Worm (Caenorhabditis elegans) whole organism, L1 larva: Measurements from ENCODE around the gene Y53F4B.62.
A peak's percentile ranks its signal among the peaks of the same experiment; 100 is the strongest.

Source experiments
- C34B4.2 ChIP-seq: sonication (generic microtip); optimal IDR thresholded peaks from 2 replicates; lab custom pipeline; 2017; ENCODE audit warnings: mild to moderate bottlenecking, missing genetic modification characterization, missing compliant biosample characterization
- aha-1 ChIP-seq: fragments of 150-350 bp; optimal IDR thresholded peaks from 2 replicates; lab custom pipeline; 2014; ENCODE audit warnings: missing biosample characterization, missing genetic modification characterization
- alr-1 ChIP-seq: fragments of 200-800 bp; sonication (Bioruptor generic); optimal IDR thresholded peaks from 2 replicates; lab custom pipeline; 2018; ENCODE audit warnings: borderline replicate concordance, mild to moderate bottlenecking, missing genetic modification characterization, missing compliant biosample characterization
- aly-2 ChIP-seq: fragments of 150-350 bp; optimal IDR thresholded peaks from 2 replicates; lab custom pipeline; 2014; ENCODE audit warnings: missing biosample characterization, missing genetic modification characterization
- blmp-1 ChIP-seq: fragments of 150-350 bp; optimal IDR thresholded peaks from 2 replicates; lab custom pipeline; 2014; ENCODE audit warnings: missing biosample characterization, missing genetic modification characterization
- ceh-63 ChIP-seq: fragments of 200-800 bp; sonication (Bioruptor generic); optimal IDR thresholded peaks from 2 replicates; lab custom pipeline; 2018; ENCODE audit warnings: mild to moderate bottlenecking, missing genetic modification characterization, missing compliant biosample characterization
- ceh-8 ChIP-seq: fragments of 200-800 bp; sonication (Bioruptor generic); optimal IDR thresholded peaks from 2 replicates; lab custom pipeline; 2018; ENCODE audit warnings: mild to moderate bottlenecking, missing genetic modification characterization, moderate library complexity, missing compliant biosample characterization
- ceh-82 ChIP-seq, 3 experiments: fragments of 150-350 bp in 1 of 3; sonication (generic microtip) in 2 of 3; optimal IDR thresholded peaks; 2 replicates each; lab custom pipeline; 2014 to 2017; ENCODE audit warnings: missing biosample characterization in 3 of 3, missing genetic modification characterization in 3 of 3
- ceh-88 ChIP-seq: fragments of 200-800 bp; sonication (Bioruptor generic); IDR thresholded peaks from 2 replicates; pipeline ENCODE4 v1.3.6; 2022; ENCODE audit warnings: missing genetic modification characterization, missing compliant biosample characterization
- ceh-90 ChIP-seq: sonication (generic microtip); optimal IDR thresholded peaks from 2 replicates; lab custom pipeline; 2016; ENCODE audit warnings: missing genetic modification characterization, missing compliant biosample characterization
- ces-1 ChIP-seq: fragments of 150-350 bp; optimal IDR thresholded peaks from 2 replicates; lab custom pipeline; 2014; ENCODE audit warnings: missing biosample characterization, missing genetic modification reagents, missing genetic modification characterization
- dpl-1 ChIP-seq, 3 experiments: fragments of 150-350 bp in 2 of 3; sonication (generic microtip) in 1 of 3; optimal IDR thresholded peaks; 2 replicates each; lab custom pipeline; 2014 to 2017; ENCODE audit warnings: missing biosample characterization in 3 of 3, missing genetic modification characterization in 3 of 3, missing genetic modification reagents in 3 of 3
- dsc-1 ChIP-seq: sonication (generic microtip); optimal IDR thresholded peaks from 2 replicates; lab custom pipeline; 2016; ENCODE audit warnings: mild to moderate bottlenecking, missing genetic modification characterization, missing compliant biosample characterization
- efl-1 ChIP-seq, 4 experiments: fragments of 150-350 bp; optimal IDR thresholded peaks in 3 of 4; peaks in 1 of 4; 1 replicate in 1 of 4; 2 replicates in 3 of 4; lab custom pipeline; 2014; ENCODE audit warnings: missing biosample characterization in 2 of 4, missing genetic modification characterization in 2 of 4, missing genetic modification reagents in 2 of 4
- efl-3 ChIP-seq: fragments of 200-800 bp; sonication (Bioruptor generic); optimal IDR thresholded peaks from 2 replicates; lab custom pipeline; 2018; ENCODE audit warnings: mild to moderate bottlenecking, missing genetic modification characterization, missing compliant biosample characterization
- egl-27 ChIP-seq, 2 experiments: fragments of 150-350 bp in 1 of 2; sonication (generic microtip); optimal IDR thresholded peaks; 3 replicates each; lab custom pipeline; 2017 to 2018; ENCODE audit warnings: missing biosample characterization in 2 of 2, missing genetic modification characterization in 2 of 2, missing genetic modification reagents in 2 of 2
- elt-2 ChIP-seq: sonication (generic microtip); optimal IDR thresholded peaks from 2 replicates; lab custom pipeline; 2016; ENCODE audit warnings: missing genetic modification characterization, mild to moderate bottlenecking, inconsistent platforms, missing compliant biosample characterization, missing genetic modification reagents
- fkh-4 ChIP-seq: sonication (generic microtip); optimal IDR thresholded peaks from 2 replicates; lab custom pipeline; 2016; ENCODE audit warnings: missing compliant biosample characterization, missing genetic modification characterization, borderline replicate concordance
- fos-1 ChIP-seq: fragments of 150-350 bp; optimal IDR thresholded peaks from 2 replicates; lab custom pipeline; 2014; ENCODE audit warnings: missing biosample characterization, missing genetic modification characterization
- hlh-17 ChIP-seq: fragments of 200-800 bp; sonication (Bioruptor generic); optimal IDR thresholded peaks from 2 replicates; lab custom pipeline; 2018; ENCODE audit warnings: missing genetic modification characterization, mild to moderate bottlenecking, missing compliant biosample characterization, moderate library complexity, borderline replicate concordance
- hlh-4 ChIP-seq: sonication (generic microtip); optimal IDR thresholded peaks from 2 replicates; lab custom pipeline; 2016; ENCODE audit warnings: mild to moderate bottlenecking, missing genetic modification characterization, missing compliant biosample characterization
- hpl-2 ChIP-seq: fragments of 150-350 bp; optimal IDR thresholded peaks from 2 replicates; lab custom pipeline; 2014; ENCODE audit warnings: missing biosample characterization, missing genetic modification reagents, missing genetic modification characterization
- irx-1 ChIP-seq: sonication (generic microtip); optimal IDR thresholded peaks from 2 replicates; lab custom pipeline; 2016; ENCODE audit warnings: missing genetic modification characterization, missing compliant biosample characterization
- isw-1 ChIP-seq: fragments of 200-800 bp; sonication (Bioruptor generic); IDR thresholded peaks from 2 replicates; pipeline ENCODE4 v1.3.6; 2022; ENCODE audit warnings: missing genetic modification characterization, missing compliant biosample characterization
- lin-13 ChIP-seq: fragments of 150-350 bp; optimal IDR thresholded peaks from 2 replicates; lab custom pipeline; 2014; ENCODE audit warnings: missing biosample characterization, missing genetic modification reagents, missing genetic modification characterization
- lin-15B ChIP-seq: fragments of 150-350 bp; sonication (generic microtip); optimal IDR thresholded peaks from 3 replicates; lab custom pipeline; 2014; ENCODE audit warnings: missing biosample characterization, missing genetic modification characterization
- lin-39 ChIP-seq: fragments of 150-350 bp; optimal IDR thresholded peaks from 2 replicates; lab custom pipeline; 2014; ENCODE audit warnings: missing biosample characterization, missing genetic modification reagents, missing genetic modification characterization
- lir-3 ChIP-seq: sonication (generic microtip); optimal IDR thresholded peaks from 2 replicates; lab custom pipeline; 2016; ENCODE audit warnings: mild to moderate bottlenecking, missing genetic modification characterization, moderate library complexity, missing compliant biosample characterization; ENCODE audit not compliant: poor library complexity
- lsy-2 ChIP-seq, 2 experiments: fragments of 150-350 bp; optimal IDR thresholded peaks; 2 replicates each; lab custom pipeline; 2014; ENCODE audit warnings: missing biosample characterization in 2 of 2, missing genetic modification characterization in 2 of 2
- mab-9 ChIP-seq: fragments of 200-800 bp; sonication (Bioruptor generic); IDR thresholded peaks from 2 replicates; pipeline ENCODE4 v1.3.6; 2022; ENCODE audit warnings: missing genetic modification reagents, missing genetic modification characterization, missing compliant biosample characterization
- mdl-1 ChIP-seq, 2 experiments: fragments of 150-350 bp; optimal IDR thresholded peaks; 2 replicates each; lab custom pipeline; 2014 to 2017; ENCODE audit warnings: missing biosample characterization in 2 of 2, missing genetic modification characterization in 2 of 2, inconsistent platforms in 1 of 2
- mef-2 ChIP-seq: fragments of 150-350 bp; optimal IDR thresholded peaks from 2 replicates; lab custom pipeline; 2014; ENCODE audit warnings: missing biosample characterization, missing genetic modification characterization
- nhr-11 ChIP-seq: fragments of 150-350 bp; optimal IDR thresholded peaks from 2 replicates; lab custom pipeline; 2014; ENCODE audit warnings: missing biosample characterization, missing genetic modification characterization
- nhr-12 ChIP-seq: sonication (generic microtip); optimal IDR thresholded peaks from 2 replicates; lab custom pipeline; 2017; ENCODE audit warnings: missing biosample characterization, missing genetic modification characterization
- nhr-20 ChIP-seq: sonication (generic microtip); optimal IDR thresholded peaks from 2 replicates; lab custom pipeline; 2016; ENCODE audit warnings: mild to moderate bottlenecking, missing genetic modification characterization, missing compliant biosample characterization
- nhr-237 ChIP-seq: fragments of 150-350 bp; optimal IDR thresholded peaks from 2 replicates; lab custom pipeline; 2014; ENCODE audit warnings: missing biosample characterization, missing genetic modification characterization
- nhr-28 ChIP-seq: fragments of 150-350 bp; optimal IDR thresholded peaks from 2 replicates; lab custom pipeline; 2014; ENCODE audit warnings: missing biosample characterization, missing genetic modification characterization
- nhr-76 ChIP-seq: sonication (generic microtip); optimal IDR thresholded peaks from 2 replicates; lab custom pipeline; 2017; ENCODE audit warnings: missing biosample characterization, missing genetic modification characterization
- nhr-90 ChIP-seq: sonication (generic microtip); optimal IDR thresholded peaks from 2 replicates; lab custom pipeline; 2016; ENCODE audit warnings: mild to moderate bottlenecking, missing genetic modification characterization, missing compliant biosample characterization; ENCODE audit not compliant: poor library complexity
- pag-3 ChIP-seq: sonication (generic microtip); optimal IDR thresholded peaks from 2 replicates; lab custom pipeline; 2017; ENCODE audit warnings: missing genetic modification characterization, mild to moderate bottlenecking, missing compliant biosample characterization, antibody characterized with exemption, borderline replicate concordance; ENCODE audit not compliant: insufficient read depth
- pqm-1 ChIP-seq: sonication (generic microtip); optimal IDR thresholded peaks from 3 replicates; lab custom pipeline; 2017; ENCODE audit warnings: missing biosample characterization, missing genetic modification characterization
- rnt-1 ChIP-seq: sonication (generic microtip); optimal IDR thresholded peaks from 2 replicates; lab custom pipeline; 2016; ENCODE audit warnings: mild to moderate bottlenecking, missing genetic modification characterization, moderate library complexity, missing compliant biosample characterization
- snu-23 ChIP-seq: sonication (generic microtip); optimal IDR thresholded peaks from 2 replicates; lab custom pipeline; 2016; ENCODE audit warnings: missing genetic modification characterization, missing compliant biosample characterization
- sox-4 ChIP-seq: sonication (generic microtip); optimal IDR thresholded peaks from 2 replicates; lab custom pipeline; 2016; ENCODE audit warnings: missing genetic modification characterization, missing compliant biosample characterization
- sptf-1 ChIP-seq: fragments of 150-350 bp; optimal IDR thresholded peaks from 2 replicates; lab custom pipeline; 2014; ENCODE audit warnings: missing biosample characterization, missing genetic modification characterization
- sup-37 ChIP-seq: fragments of 200-800 bp; sonication (Bioruptor generic); optimal IDR thresholded peaks from 2 replicates; lab custom pipeline; 2018; ENCODE audit warnings: mild to moderate bottlenecking, missing genetic modification characterization, missing compliant biosample characterization
- swsn-7 ChIP-seq: sonication (generic microtip); optimal IDR thresholded peaks from 2 replicates; lab custom pipeline; 2016; ENCODE audit warnings: missing genetic modification characterization, missing compliant biosample characterization
- unc-130 ChIP-seq: fragments of 150-350 bp; optimal IDR thresholded peaks from 2 replicates; lab custom pipeline; 2017; ENCODE audit warnings: missing biosample characterization, missing genetic modification characterization, inconsistent platforms
- vab-15 ChIP-seq: sonication (generic microtip); optimal IDR thresholded peaks from 2 replicates; lab custom pipeline; 2017; ENCODE audit warnings: missing genotype, mild to moderate bottlenecking, missing genetic modification characterization, missing compliant biosample characterization
- zag-1 ChIP-seq: fragments of 150-350 bp; optimal IDR thresholded peaks from 2 replicates; lab custom pipeline; 2014; ENCODE audit warnings: missing biosample characterization, missing genetic modification characterization
- ztf-4 ChIP-seq: fragments of 150-350 bp; optimal IDR thresholded peaks from 2 replicates; lab custom pipeline; 2014; ENCODE audit warnings: missing biosample characterization, missing genetic modification characterization

Gene Y53F4B.62

ce11 chrII:15165681-15166235, 35.3 kb upstream of the Y53F4B.62 start, which contains the start of gene gst-27 (continued):
- peak; percentile 87 for TF ChIP-seq lir-3 (tag; lab: Kevin White, UChicago)
- TF ChIP-seq sptf-1 (tag; lab: Kevin White, UChicago) = no peak
- no peak for TF ChIP-seq mef-2 (tag; lab: Kevin White, UChicago)
- peak in 1 of 2 experiments; percentile 81 for TF ChIP-seq mdl-1 (tag; optimal IDR thresholded peaks at IDR 0.05; lab: Kevin White, UChicago)
- peak; percentile 89 for TF ChIP-seq rnt-1 (tag; lab: Kevin White, UChicago)
- no peak for TF ChIP-seq hlh-17 (GFP tag; lab: Kevin White, UChicago)
- TF ChIP-seq nhr-76 (tag; lab: Kevin White, UChicago) = peak; percentile 73
- no peak for TF ChIP-seq pag-3 (tag; lab: Kevin White, UChicago)
- peak; percentile 45 for TF ChIP-seq ztf-4
- TF ChIP-seq nhr-237 = no peak
- no peak for TF ChIP-seq alr-1 (tag; lab: Kevin White, UChicago)
- peak; percentile 72 for TF ChIP-seq lin-13 (GFP tag; lab: Kevin White, UChicago)
- peak in 2 of 3 experiments; percentile 76 to 92 for TF ChIP-seq ceh-82 (tag; optimal IDR thresholded peaks at IDR 0.05; lab: Kevin White, UChicago)
- no peak for TF ChIP-seq ceh-63 (GFP tag; lab: Kevin White, UChicago)
- TF ChIP-seq elt-2 (tag; lab: Kevin White, UChicago) = peak; percentile 55
- no peak for TF ChIP-seq ces-1 (GFP tag; lab: Kevin White, UChicago)
- TF ChIP-seq aly-2 (tag; lab: Kevin White, UChicago) = peak; percentile 59
- no peak for TF ChIP-seq sup-37 (GFP tag; lab: Kevin White, UChicago)
- TF ChIP-seq nhr-20 = peak; percentile 89
- TF ChIP-seq ceh-88 = peak; percentile 53
- no peak for TF ChIP-seq fkh-4
- TF ChIP-seq swsn-7 (tag; lab: Kevin White, UChicago) = peak; percentile 86
- TF ChIP-seq egl-27 (tag; optimal IDR thresholded peaks at IDR 0.05; lab: Kevin White, UChicago) = peak; percentile 5 to 49
- peak; percentile 62 for TF ChIP-seq ceh-8 (GFP tag; lab: Kevin White, UChicago)
- TF ChIP-seq nhr-11 = peak; percentile 18
- no peak for TF ChIP-seq hlh-4 (tag; lab: Kevin White, UChicago)
- peak; percentile 24 for TF ChIP-seq blmp-1 (tag; lab: Kevin White, UChicago)
- peak; percentile 49 for TF ChIP-seq isw-1
- TF ChIP-seq vab-15 (tag; lab: Kevin White, UChicago) = no peak
- TF ChIP-seq nhr-90 (tag; lab: Kevin White, UChicago) = peak; percentile 91
- TF ChIP-seq snu-23 (GFP tag; lab: Kevin White, UChicago) = peak; percentile 93
- peak; percentile 32 for TF ChIP-seq hpl-2 (GFP tag; lab: Kevin White, UChicago)
- TF ChIP-seq zag-1 (tag; lab: Kevin White, UChicago) = no peak
- TF ChIP-seq dpl-1 (GFP tag; optimal IDR thresholded peaks at IDR 0.05; lab: Kevin White, UChicago) = peak; percentile 59 to 74 (median 67)
- no peak for TF ChIP-seq mab-9 (GFP tag; lab: Robert Waterston, UW)
- TF ChIP-seq sox-4 (tag; lab: Kevin White, UChicago) = peak; percentile 46
- peak; percentile 42 for TF ChIP-seq efl-3 (GFP tag; lab: Kevin White, UChicago)
- peak; percentile 33 for TF ChIP-seq unc-130
- no peak for TF ChIP-seq lin-15B (tag; lab: Kevin White, UChicago)
- no peak for TF ChIP-seq nhr-12 (tag; lab: Kevin White, UChicago)
- peak; percentile 79 to 88 for TF ChIP-seq lsy-2 (tag; optimal IDR thresholded peaks at IDR 0.05; lab: Kevin White, UChicago)
- TF ChIP-seq efl-1 (optimal IDR thresholded peaks at IDR 0.05; lab: Kevin White, UChicago) = peak; percentile 72 to 80
- TF ChIP-seq efl-1 (GFP tag; optimal IDR thresholded peaks at IDR 0.05 in 1 of 2; lab: Kevin White, UChicago) = peak; percentile 71 to 95
- no peak for TF ChIP-seq pqm-1 (tag; lab: Kevin White, UChicago)
- peak; percentile 65 for TF ChIP-seq irx-1 (tag; lab: Kevin White, UChicago)
- no peak for TF ChIP-seq C34B4.2 (tag; lab: Kevin White, UChicago)
- TF ChIP-seq aha-1 = no peak
- TF ChIP-seq ceh-90 = peak; percentile 42
- TF ChIP-seq fos-1 (tag; lab: Kevin White, UChicago) = peak; percentile 83
- TF ChIP-seq dsc-1 (tag; lab: Kevin White, UChicago) = peak; percentile 90
- TF ChIP-seq lin-39 (tag; lab: Kevin White, UChicago) = no peak
- TF ChIP-seq nhr-28 (tag; lab: Kevin White, UChicago) = no peak
